Fruit fly (Drosophila melanogaster) whole organism, embryonic: ENCODE data around the gene alphaTub84B.

Experiments used
- Abd-B ChIP-seq: fragments of 200-800 bp; sonication (Bioruptor generic); optimal IDR thresholded peaks from 2 replicates; lab custom pipeline; 2018; ENCODE audit warnings: missing biosample characterization, mild to moderate bottlenecking, missing genetic modification characterization, moderate library complexity
- Adf1 ChIP-seq: fragments of 200-800 bp; sonication (Bioruptor generic); IDR thresholded peaks from 2 replicates; pipeline ENCODE4 v1.3.6; 2022; ENCODE audit warnings: missing biosample characterization, missing genetic modification characterization
- Awh ChIP-seq: fragments of 200-800 bp; sonication (Bioruptor generic); IDR thresholded peaks from 2 replicates; pipeline ENCODE4, ENCODE4 v1.3.6; 2022; ENCODE audit warnings: missing biosample characterization, missing genetic modification characterization
- CG12104 ChIP-seq: fragments of 200-800 bp; sonication (Bioruptor generic); optimal IDR thresholded peaks from 3 replicates; lab custom pipeline; 2016; ENCODE audit warnings: missing biosample characterization, missing genetic modification characterization
- CG12942 ChIP-seq: fragments of 200-800 bp; sonication (Bioruptor generic); optimal IDR thresholded peaks from 3 replicates; lab custom pipeline; 2016; ENCODE audit warnings: missing biosample characterization, missing genetic modification characterization
- CG13287 ChIP-seq: fragments of 200-800 bp; sonication (Bioruptor generic); IDR thresholded peaks from 2 replicates; pipeline ENCODE4 v1.3.6; 2022; ENCODE audit warnings: missing biosample characterization, missing genetic modification characterization; ENCODE audit not compliant: partially characterized antibody
- CG13775 ChIP-seq: fragments of 200-800 bp; sonication (Bioruptor generic); optimal IDR thresholded peaks from 3 replicates; lab custom pipeline; 2017; ENCODE audit warnings: missing biosample characterization, mild to moderate bottlenecking, missing genetic modification characterization
- CG14710 ChIP-seq: fragments of 200-800 bp; sonication (Bioruptor generic); optimal IDR thresholded peaks from 3 replicates; lab custom pipeline; 2019; ENCODE audit warnings: missing biosample characterization, mild to moderate bottlenecking, missing genetic modification characterization, moderate library complexity
- CG15011 ChIP-seq: fragments of 200-800 bp; sonication (Bioruptor generic); optimal IDR thresholded peaks from 3 replicates; lab custom pipeline; 2018; ENCODE audit warnings: missing biosample characterization, mild to moderate bottlenecking, missing genetic modification characterization
- CG17361 ChIP-seq: fragments of 200-800 bp; sonication (Bioruptor generic); IDR thresholded peaks from 3 replicates; pipeline ENCODE4 v1.3.6; 2022; ENCODE audit warnings: missing biosample characterization, missing genetic modification characterization
- CG17829 ChIP-seq: fragments of 200-800 bp; optimal IDR thresholded peaks from 2 replicates; lab custom pipeline; 2019; ENCODE audit warnings: missing biosample characterization, mild to moderate bottlenecking, missing genetic modification characterization, moderate library complexity
- CG2199 ChIP-seq: fragments of 200-800 bp; sonication (Bioruptor generic); IDR thresholded peaks from 3 replicates; pipeline ENCODE4 v1.3.6; 2022; ENCODE audit warnings: missing biosample characterization, missing genetic modification characterization
- CG2712 ChIP-seq: fragments of 200-800 bp; optimal IDR thresholded peaks from 3 replicates; lab custom pipeline; 2019; ENCODE audit warnings: missing biosample characterization, mild to moderate bottlenecking, missing genetic modification characterization, moderate library complexity
- CG30403 ChIP-seq: fragments of 200-800 bp; sonication (Bioruptor generic); optimal IDR thresholded peaks from 3 replicates; lab custom pipeline; 2016; ENCODE audit warnings: missing biosample characterization, missing genetic modification characterization
- CG3407 ChIP-seq: fragments of 200-800 bp; sonication (Bioruptor generic); optimal IDR thresholded peaks from 2 replicates; lab custom pipeline; 2018; ENCODE audit warnings: missing biosample characterization, mild to moderate bottlenecking, missing genetic modification characterization
- CG4820 ChIP-seq: fragments of 200-800 bp; sonication (Bioruptor generic); optimal IDR thresholded peaks from 3 replicates; lab custom pipeline; 2016; ENCODE audit warnings: missing biosample characterization, missing genetic modification characterization
- CG5180 ChIP-seq: fragments of 200-800 bp; sonication (Bioruptor generic); optimal IDR thresholded peaks from 3 replicates; lab custom pipeline; 2017; ENCODE audit warnings: missing biosample characterization, missing genetic modification characterization, mild to moderate bottlenecking, moderate library complexity, missing genetic modification reagents
- CG7372 ChIP-seq: fragments of 200-800 bp; sonication (Bioruptor generic); IDR thresholded peaks from 2 replicates; pipeline ENCODE4 v1.3.6; 2022; ENCODE audit warnings: missing biosample characterization, missing genetic modification characterization
- CG7963 ChIP-seq: fragments of 200-800 bp; sonication (Bioruptor generic); IDR thresholded peaks from 3 replicates; pipeline ENCODE4 v1.3.6; 2022; ENCODE audit warnings: missing biosample characterization, missing genetic modification characterization; ENCODE audit not compliant: partially characterized antibody
- CG8359 ChIP-seq: fragments of 200-800 bp; sonication (Bioruptor generic); optimal IDR thresholded peaks from 2 replicates; lab custom pipeline; 2017; ENCODE audit warnings: missing biosample characterization, mild to moderate bottlenecking, missing genetic modification characterization, borderline replicate concordance
- CG9817 ChIP-seq: fragments of 200-800 bp; sonication (Bioruptor generic); optimal IDR thresholded peaks from 2 replicates; lab custom pipeline; 2018; ENCODE audit warnings: missing biosample characterization, mild to moderate bottlenecking, missing genetic modification characterization, moderate library complexity
- D19B ChIP-seq: fragments of 200-800 bp; sonication (Bioruptor generic); optimal IDR thresholded peaks from 2 replicates; lab custom pipeline; 2017; ENCODE audit warnings: missing biosample characterization, mild to moderate bottlenecking, missing genetic modification characterization
- Fer2 ChIP-seq: fragments of 200-800 bp; sonication (Bioruptor generic); optimal IDR thresholded peaks from 2 replicates; lab custom pipeline; 2018; ENCODE audit warnings: missing biosample characterization, mild to moderate bottlenecking, missing genetic modification characterization, moderate library complexity
- Kr ChIP-seq: fragments of 200-800 bp; sonication (Bioruptor generic); optimal IDR thresholded peaks from 2 replicates; lab custom pipeline; 2017; ENCODE audit warnings: missing biosample characterization, mild to moderate bottlenecking, missing genetic modification characterization
- Mrtf ChIP-seq: fragments of 200-800 bp; sonication (Bioruptor generic); IDR thresholded peaks from 3 replicates; pipeline ENCODE4 v1.3.6; 2022; ENCODE audit warnings: missing biosample characterization, missing genetic modification characterization
- NK7.1 ChIP-seq: fragments of 200-800 bp; sonication (Bioruptor generic); optimal IDR thresholded peaks from 3 replicates; lab custom pipeline; 2016; ENCODE audit warnings: missing biosample characterization, missing genetic modification characterization
- YL-1 ChIP-seq: fragments of 200-800 bp; sonication (Bioruptor generic); optimal IDR thresholded peaks from 3 replicates; lab custom pipeline; 2017; ENCODE audit warnings: missing biosample characterization, mild to moderate bottlenecking, missing genetic modification characterization
- bab2 ChIP-seq: fragments of 200-800 bp; sonication (Bioruptor generic); optimal IDR thresholded peaks from 2 replicates; lab custom pipeline; 2016; ENCODE audit warnings: missing biosample characterization, missing genetic modification characterization
- cas ChIP-seq: fragments of 200-800 bp; sonication (Bioruptor generic); IDR thresholded peaks from 2 replicates; pipeline ENCODE4 v1.3.6; 2022; ENCODE audit warnings: missing biosample characterization, missing genetic modification characterization
- chif ChIP-seq, 2 experiments: fragments of 200-800 bp; sonication (Bioruptor generic); optimal IDR thresholded peaks; 3 replicates each; lab custom pipeline; 2016; ENCODE audit warnings: missing biosample characterization in 2 of 2, missing genetic modification characterization in 2 of 2
- chinmo ChIP-seq: fragments of 200-800 bp; sonication (Bioruptor generic); IDR thresholded peaks from 4 replicates; pipeline ENCODE4 v1.3.6; 2022; ENCODE audit warnings: missing biosample characterization, missing genetic modification characterization; ENCODE audit not compliant: partially characterized antibody
- chm ChIP-seq: fragments of 200-800 bp; sonication (Bioruptor generic); IDR thresholded peaks from 2 replicates; pipeline ENCODE4 v1.3.6; 2022; ENCODE audit warnings: missing biosample characterization, missing genetic modification characterization
- ci ChIP-seq: fragments of 200-800 bp; sonication (Bioruptor generic); IDR thresholded peaks from 3 replicates; pipeline ENCODE4 v1.3.6; 2022; ENCODE audit warnings: missing biosample characterization, missing genetic modification characterization
- corto ChIP-seq: fragments of 200-800 bp; sonication (Bioruptor generic); optimal IDR thresholded peaks from 2 replicates; lab custom pipeline; 2016; ENCODE audit warnings: missing biosample characterization, mild to moderate bottlenecking, missing genetic modification characterization, moderate library complexity
- dmrt11E ChIP-seq: fragments of 200-800 bp; sonication (Bioruptor generic); optimal IDR thresholded peaks from 3 replicates; lab custom pipeline; 2018; ENCODE audit warnings: missing biosample characterization, mild to moderate bottlenecking, missing genetic modification characterization, moderate library complexity
- dmrt99B ChIP-seq: fragments of 200-800 bp; sonication (Bioruptor generic); optimal IDR thresholded peaks from 2 replicates; lab custom pipeline; 2018; ENCODE audit warnings: missing biosample characterization, mild to moderate bottlenecking, missing genetic modification characterization, moderate library complexity
- gsb-n ChIP-seq: fragments of 200-800 bp; sonication (Bioruptor generic); optimal IDR thresholded peaks from 3 replicates; lab custom pipeline; 2018; ENCODE audit warnings: missing biosample characterization, mild to moderate bottlenecking, missing genetic modification characterization
- hbn ChIP-seq: fragments of 200-800 bp; sonication (Bioruptor generic); IDR thresholded peaks from 2 replicates; pipeline ENCODE4 v1.3.6; 2022; ENCODE audit warnings: missing biosample characterization, missing genetic modification characterization; ENCODE audit not compliant: partially characterized antibody
- kni ChIP-seq: fragments of 200-800 bp; sonication (Bioruptor generic); optimal IDR thresholded peaks from 3 replicates; lab custom pipeline; 2017; ENCODE audit warnings: mild to moderate bottlenecking, missing biosample characterization, missing genetic modification reagents, missing genetic modification characterization
- knrl ChIP-seq: fragments of 200-800 bp; sonication (Bioruptor generic); IDR thresholded peaks from 3 replicates; pipeline ENCODE4 v1.3.6; 2022; ENCODE audit warnings: missing biosample characterization, missing genetic modification characterization; ENCODE audit not compliant: partially characterized antibody
- lola ChIP-seq, 3 experiments: fragments of >200 bp in 2 of 3; fragments of 200-800 bp in 1 of 3; sonication (Bioruptor generic) in 1 of 3; optimal IDR thresholded peaks; 2 replicates each; lab custom pipeline; 2017 to 2019; ENCODE audit warnings: missing biosample characterization in 3 of 3, missing genetic modification characterization in 3 of 3, mild to moderate bottlenecking in 1 of 3, moderate library complexity in 1 of 3
- rib ChIP-seq: fragments of 200-800 bp; sonication (Bioruptor generic); IDR thresholded peaks from 2 replicates; pipeline ENCODE4 v1.3.6; 2022; ENCODE audit warnings: missing biosample characterization, missing genetic modification characterization
- ro ChIP-seq: fragments of 200-800 bp; sonication (Bioruptor generic); IDR thresholded peaks from 2 replicates; pipeline ENCODE4 v1.3.6; 2022; ENCODE audit warnings: missing biosample characterization, missing genetic modification characterization
- row ChIP-seq: fragments of 200-800 bp; sonication (Bioruptor generic); IDR thresholded peaks from 3 replicates; pipeline ENCODE4 v1.3.6; 2022; ENCODE audit warnings: missing biosample characterization, missing genetic modification characterization
- sisA ChIP-seq: fragments of 200-800 bp; sonication (Bioruptor generic); IDR thresholded peaks from 2 replicates; pipeline ENCODE4 v1.3.6; 2022; ENCODE audit warnings: missing biosample characterization, missing genetic modification characterization
- slbo ChIP-seq: fragments of 200-800 bp; sonication (Bioruptor generic); IDR thresholded peaks from 2 replicates; pipeline ENCODE4 v1.3.6; 2022; ENCODE audit warnings: missing biosample characterization, missing genetic modification characterization
- slp2 ChIP-seq: fragments of 200-800 bp; sonication (Bioruptor generic); optimal IDR thresholded peaks from 2 replicates; lab custom pipeline; 2016; ENCODE audit warnings: missing biosample characterization, missing genetic modification characterization
- sob ChIP-seq: fragments of 200-800 bp; sonication (Bioruptor generic); IDR thresholded peaks from 2 replicates; pipeline ENCODE4 v1.3.6; 2022; ENCODE audit warnings: missing biosample characterization, missing genetic modification characterization
- tio ChIP-seq: fragments of 200-800 bp; sonication (Bioruptor generic); optimal IDR thresholded peaks from 2 replicates; lab custom pipeline; 2017; ENCODE audit warnings: missing biosample characterization, missing genetic modification characterization, inconsistent platforms
- usp ChIP-seq: fragments of >200 bp; optimal IDR thresholded peaks from 2 replicates; lab custom pipeline; 2017; ENCODE audit warnings: missing biosample characterization, missing genetic modification characterization

alphaTub84B gene

dm6 chr3R:7067092-7067491 lies 19.3 kb upstream of the alphaTub84B start, which contains the start of the genes CG1105 and CG1965 (continued):
- TF ChIP-seq Adf1 (GFP tag; lab: Robert Waterston, UW) (peak; percentile 78), Abd-B (peak; percentile 95), dmrt99B (tag; lab: Kevin White, UChicago) (no peak), knrl (peak; percentile 100), CG12942 (GFP tag; lab: Kevin White, UChicago) (peak; percentile 95), CG14710 (tag; lab: Kevin White, UChicago) (peak; percentile 96), corto (no peak), kni (GFP tag; lab: Kevin White, UChicago) (peak; percentile 46), dmrt11E (tag; lab: Kevin White, UChicago) (peak; percentile 93), chm (GFP tag; lab: Robert Waterston, UW) (peak; percentile 94), CG2712 (tag; lab: Kevin White, UChicago) (peak; percentile 96), ci (GFP tag; lab: Robert Waterston, UW) (peak; percentile 94), sob (peak; percentile 97), Mrtf (GFP tag; lab: Robert Waterston, UW) (peak; percentile 89), CG15011 (peak; percentile 70), chif (GFP tag; optimal IDR thresholded peaks at IDR 0.05; lab: Kevin White, UChicago) (peak; percentile 92 to 95), row (peak; percentile 97), CG8359 (GFP tag; lab: Kevin White, UChicago) (peak; percentile 71), CG17361 (peak; percentile 94), CG13775 (GFP tag; lab: Kevin White, UChicago) (peak; percentile 95), Kr (no peak), CG13287 (GFP tag; lab: Robert Waterston, UW) (peak; percentile 100), slp2 (GFP tag; lab: Kevin White, UChicago) (peak; percentile 91), CG9817 (peak; percentile 94), tio (GFP tag; lab: Kevin White, UChicago) (peak; percentile 90), YL-1 (GFP tag; lab: Kevin White, UChicago) (peak; percentile 86), CG4820 (peak; percentile 92), CG2199 (peak; percentile 97), CG3407 (GFP tag; lab: Kevin White, UChicago) (peak; percentile 75), CG7963 (GFP tag; lab: Robert Waterston, UW) (peak; percentile 91), ro (GFP tag; lab: Robert Waterston, UW) (peak; percentile 79), bab2 (peak; percentile 96), cas (peak; percentile 91), hbn (GFP tag; lab: Robert Waterston, UW) (peak; percentile 99), gsb-n (peak; percentile 79), sisA (peak; percentile 96), CG7372 (GFP tag; lab: Robert Waterston, UW) (peak; percentile 94), CG12104 (GFP tag; lab: Kevin White, UChicago) (peak; percentile 90), D19B (GFP tag; lab: Kevin White, UChicago) (peak; percentile 66), CG5180 (GFP tag; lab: Kevin White, UChicago) (no peak), rib (GFP tag; lab: Robert Waterston, UW) (peak; percentile 92), slbo (GFP tag; lab: Robert Waterston, UW) (peak; percentile 97), chinmo (GFP tag; lab: Robert Waterston, UW) (peak; percentile 91; the same call in 2 of the 4 replicates), lola (GFP tag; optimal IDR thresholded peaks at IDR 0.05; lab: Kevin White, UChicago) (peak in 1 of 3 experiments; percentile 93), usp (no peak), Awh (GFP tag; lab: Robert Waterston, UW) (peak; percentile 88), NK7.1 (GFP tag; lab: Kevin White, UChicago) (peak; percentile 77), CG30403 (GFP tag; lab: Kevin White, UChicago) (peak; percentile 98), Fer2 (tag; lab: Kevin White, UChicago) (peak; percentile 85), CG17829 (tag; lab: Kevin White, UChicago) (peak; percentile 95)
